Fruit fly (Drosophila melanogaster) S2 (cell line): ENCODE data around the gene CG45078.

ENCODE experiments used
- CG8478 ChIP-seq: fragments of >200 bp; optimal IDR thresholded peaks from 2 replicates; lab custom pipeline; 2018
- CTCF ChIP-seq, 2 experiments: fragments of >200 bp; optimal IDR thresholded peaks; 2 replicates each; lab custom pipeline; 2018

- no peak for TF ChIP-seq CG8478 (lab: Kevin White, UChicago)
- no peak for TF ChIP-seq CTCF (optimal IDR thresholded peaks at IDR 0.05; lab: Kevin White, UChicago)
Measured at dm6 chr3R:10747650-10748049, 29.5 kb downstream of the CG45078 start.
